Worm (Caenorhabditis elegans) whole organism, young adult: ENCODE measurements around the gene R08C7.11.
A peak's percentile ranks its signal among the peaks of the same experiment; 100 is the strongest.

Experiments used
- B0019.2 ChIP-seq: fragments of 200-800 bp; sonication (Bioruptor generic); conservative IDR thresholded peaks from 2 replicates; pipeline ENCODE4 v1.3.6; 2022; ENCODE audit warnings: missing genetic modification reagents, missing genetic modification characterization, missing compliant biosample characterization
- B0336.3 ChIP-seq: fragments of 200-800 bp; sonication (Bioruptor generic); IDR thresholded peaks from 2 replicates; pipeline ENCODE4 v1.3.6; 2022; ENCODE audit warnings: missing genetic modification characterization, missing compliant biosample characterization
- F33H1.4 ChIP-seq: fragments of 200-800 bp; sonication (Bioruptor generic); IDR thresholded peaks from 2 replicates; pipeline ENCODE4 v1.3.6; 2022; ENCODE audit warnings: missing genetic modification reagents, missing genetic modification characterization, missing compliant biosample characterization
- F39B2.1 ChIP-seq: fragments of 200-800 bp; sonication (Bioruptor generic); IDR thresholded peaks from 2 replicates; pipeline ENCODE4 v1.3.6; 2022; ENCODE audit warnings: missing genetic modification reagents, missing genetic modification characterization, missing compliant biosample characterization
- F57C9.4 ChIP-seq: sonication (generic microtip); optimal IDR thresholded peaks from 2 replicates; lab custom pipeline; 2017; ENCODE audit warnings: mild to moderate bottlenecking, missing genetic modification characterization, missing compliant biosample characterization
- K11D2.4 ChIP-seq: fragments of 200-800 bp; sonication (Bioruptor generic); IDR thresholded peaks from 2 replicates; pipeline ENCODE4 v1.3.6; 2022; ENCODE audit warnings: missing genetic modification reagents, missing genetic modification characterization, missing compliant biosample characterization
- K12H6.12 ChIP-seq: fragments of 200-800 bp; sonication (Bioruptor generic); optimal IDR thresholded peaks from 2 replicates; lab custom pipeline; 2018; ENCODE audit warnings: mild to moderate bottlenecking, missing genetic modification characterization, missing compliant biosample characterization
- Y53G8AR.9 ChIP-seq: fragments of 200-800 bp; sonication (Bioruptor generic); conservative IDR thresholded peaks from 2 replicates; pipeline ENCODE4 v1.3.6; 2022; ENCODE audit warnings: missing genetic modification reagents, missing genetic modification characterization, missing compliant biosample characterization
- Y67H2A.10 ChIP-seq: fragments of 200-800 bp; sonication (Bioruptor generic); conservative IDR thresholded peaks from 2 replicates; pipeline ENCODE4 v1.3.6; 2022; ENCODE audit warnings: missing genetic modification reagents, missing genetic modification characterization, missing compliant biosample characterization
- Y79H2A.3 ChIP-seq: fragments of 200-800 bp; sonication (Bioruptor generic); conservative IDR thresholded peaks from 2 replicates; pipeline ENCODE4 v1.3.6; 2022; ENCODE audit warnings: missing genetic modification reagents, missing genetic modification characterization, missing compliant biosample characterization
- ZK185.1 ChIP-seq: sonication (generic microtip); optimal IDR thresholded peaks from 2 replicates; lab custom pipeline; 2016; ENCODE audit warnings: mild to moderate bottlenecking, missing genetic modification characterization, missing compliant biosample characterization; ENCODE audit not compliant: poor library complexity, severe bottlenecking
- ccch-3 ChIP-seq: fragments of 200-800 bp; sonication (Bioruptor generic); optimal IDR thresholded peaks from 2 replicates; lab custom pipeline; 2018; ENCODE audit warnings: mild to moderate bottlenecking, missing genetic modification characterization, missing compliant biosample characterization
- cebp-1 ChIP-seq, 2 experiments: fragments of 200-800 bp in 1 of 2; sonication (Bioruptor generic) in 1 of 2; sonication (generic microtip) in 1 of 2; IDR thresholded peaks in 1 of 2; optimal IDR thresholded peaks in 1 of 2; 2 replicates each; pipeline versions ENCODE4 v1.3.6 to Lab custom; 2017 to 2022; ENCODE audit warnings: missing compliant biosample characterization in 2 of 2, missing genetic modification characterization in 2 of 2, mild to moderate bottlenecking in 1 of 2, missing genetic modification reagents in 1 of 2, moderate library complexity in 1 of 2
- ceh-27 ChIP-seq: fragments of 200-800 bp; sonication (Bioruptor generic); optimal IDR thresholded peaks from 2 replicates; lab custom pipeline; 2018; ENCODE audit warnings: mild to moderate bottlenecking, missing genetic modification characterization, moderate library complexity, missing compliant biosample characterization
- ceh-79 ChIP-seq: sonication (generic microtip); optimal IDR thresholded peaks from 2 replicates; lab custom pipeline; 2017; ENCODE audit warnings: mild to moderate bottlenecking, missing genetic modification characterization, missing compliant biosample characterization
- ceh-91 ChIP-seq: fragments of 200-800 bp; sonication (Bioruptor generic); IDR thresholded peaks from 2 replicates; pipeline ENCODE4 v1.3.6; 2022; ENCODE audit warnings: missing genetic modification reagents, missing genetic modification characterization, missing compliant biosample characterization
- chd-7 ChIP-seq: sonication (generic microtip); optimal IDR thresholded peaks from 2 replicates; lab custom pipeline; 2016; ENCODE audit warnings: mild to moderate bottlenecking, missing genetic modification characterization, moderate library complexity, missing compliant biosample characterization
- efl-1 ChIP-seq: fragments of 150-350 bp; optimal IDR thresholded peaks from 2 replicates; lab custom pipeline; 2014; ENCODE audit warnings: missing biosample characterization, missing genetic modification reagents, missing genetic modification characterization
- egl-44 ChIP-seq: fragments of 200-800 bp; sonication (Bioruptor generic); IDR thresholded peaks from 2 replicates; pipeline ENCODE4 v1.3.6; 2022; ENCODE audit warnings: missing genetic modification reagents, missing genetic modification characterization, missing compliant biosample characterization
- ets-4 ChIP-seq: fragments of 200-800 bp; sonication (Bioruptor generic); optimal IDR thresholded peaks from 2 replicates; lab custom pipeline; 2018; ENCODE audit warnings: mild to moderate bottlenecking, missing genetic modification characterization, missing compliant biosample characterization
- hlh-12 ChIP-seq: sonication (generic microtip); optimal IDR thresholded peaks from 2 replicates; lab custom pipeline; 2016; ENCODE audit warnings: missing genetic modification characterization, missing compliant biosample characterization
- hmg-1.2 ChIP-seq: fragments of 200-800 bp; sonication (Bioruptor generic); IDR thresholded peaks from 2 replicates; pipeline ENCODE4 v1.3.6; 2022; ENCODE audit warnings: missing genetic modification reagents, missing genetic modification characterization, missing compliant biosample characterization
- hrde-1 ChIP-seq: sonication (generic microtip); optimal IDR thresholded peaks from 2 replicates; lab custom pipeline; 2016; ENCODE audit warnings: missing genetic modification characterization, mild to moderate bottlenecking, missing compliant biosample characterization, moderate library complexity, missing genotype, missing genetic modification reagents, borderline replicate concordance
- hsf-1 ChIP-seq: fragments of 200-800 bp; sonication (Bioruptor generic); IDR thresholded peaks from 2 replicates; pipeline ENCODE4 v1.3.6; 2022; ENCODE audit warnings: missing genetic modification reagents, missing genetic modification characterization, missing compliant biosample characterization
- let-607 ChIP-seq, 2 experiments: fragments of 200-800 bp in 1 of 2; sonication (Bioruptor generic) in 1 of 2; sonication (generic microtip) in 1 of 2; optimal IDR thresholded peaks; 2 replicates each; lab custom pipeline; 2016 to 2018; ENCODE audit warnings: mild to moderate bottlenecking in 2 of 2, missing compliant biosample characterization in 2 of 2, missing genetic modification characterization in 2 of 2, moderate library complexity in 2 of 2, missing genotype in 1 of 2
- lin-35 ChIP-seq, 3 experiments: fragments of 150-350 bp in 2 of 3; sonication (generic microtip) in 1 of 3; optimal IDR thresholded peaks; 2 replicates each; lab custom pipeline; 2014 to 2018; ENCODE audit warnings: missing biosample characterization in 3 of 3, missing genetic modification characterization in 3 of 3, missing genetic modification reagents in 3 of 3
- lin-54 ChIP-seq: fragments of 200-800 bp; sonication (Bioruptor generic); optimal IDR thresholded peaks from 2 replicates; lab custom pipeline; 2018; ENCODE audit warnings: mild to moderate bottlenecking, missing genetic modification characterization, missing compliant biosample characterization
- lir-1 ChIP-seq: fragments of 200-800 bp; sonication (Bioruptor generic); conservative IDR thresholded peaks from 2 replicates; pipeline ENCODE4 v1.3.6; 2022; ENCODE audit warnings: missing genetic modification reagents, missing genetic modification characterization, missing compliant biosample characterization
- lsl-1 ChIP-seq: fragments of 200-800 bp; sonication (Bioruptor generic); optimal IDR thresholded peaks from 2 replicates; lab custom pipeline; 2018; ENCODE audit warnings: mild to moderate bottlenecking, missing genetic modification characterization, moderate library complexity, missing compliant biosample characterization
- mxl-1 ChIP-seq: sonication (generic microtip); optimal IDR thresholded peaks from 2 replicates; lab custom pipeline; 2016; ENCODE audit warnings: missing genetic modification characterization, missing compliant biosample characterization
- nhr-27 ChIP-seq: fragments of 200-800 bp; sonication (Bioruptor generic); optimal IDR thresholded peaks from 2 replicates; lab custom pipeline; 2018; ENCODE audit warnings: mild to moderate bottlenecking, missing genetic modification characterization, moderate library complexity, missing compliant biosample characterization
- nhr-80 ChIP-seq: sonication (generic microtip); optimal IDR thresholded peaks from 2 replicates; lab custom pipeline; 2016; ENCODE audit warnings: missing genetic modification characterization, missing compliant biosample characterization
- pha-4 ChIP-seq: fragments of 150-350 bp; sonication (generic microtip); optimal IDR thresholded peaks from 2 replicates; lab custom pipeline; 2014; ENCODE audit warnings: missing biosample characterization, missing genetic modification reagents, missing genetic modification characterization
- snpc-1.3 ChIP-seq: sonication (generic microtip); optimal IDR thresholded peaks from 2 replicates; lab custom pipeline; 2017; ENCODE audit warnings: missing genetic modification characterization, mild to moderate bottlenecking, missing compliant biosample characterization, antibody characterized with exemption, moderate library complexity, missing genotype, missing genetic modification reagents; ENCODE audit not compliant: insufficient read depth
- snpc-4 ChIP-seq, 5 experiments: fragments of 150-350 bp in 1 of 5; sonication (generic microtip) in 4 of 5; optimal IDR thresholded peaks; 2 replicates each; lab custom pipeline; 2014 to 2018; ENCODE audit warnings: missing genetic modification characterization in 5 of 5, missing biosample characterization in 3 of 5, antibody characterized with exemption in 2 of 5, mild to moderate bottlenecking in 2 of 5, missing compliant biosample characterization in 2 of 5, missing genotype in 2 of 5, moderate library complexity in 2 of 5, missing genetic modification reagents in 1 of 5
- somi-1 ChIP-seq: fragments of 200-800 bp; sonication (Bioruptor generic); optimal IDR thresholded peaks from 2 replicates; lab custom pipeline; 2018; ENCODE audit warnings: mild to moderate bottlenecking, missing genetic modification characterization, missing compliant biosample characterization
- tbp1 ChIP-seq: fragments of 200-800 bp; sonication (Bioruptor generic); optimal IDR thresholded peaks from 2 replicates; lab custom pipeline; 2018; ENCODE audit warnings: mild to moderate bottlenecking, missing genetic modification characterization, missing compliant biosample characterization
- tbx-9 ChIP-seq: sonication (generic microtip); optimal IDR thresholded peaks from 2 replicates; lab custom pipeline; 2016; ENCODE audit warnings: borderline replicate concordance, missing genetic modification characterization, inconsistent platforms, missing compliant biosample characterization
- tlf-1 ChIP-seq: fragments of 200-800 bp; sonication (Bioruptor generic); optimal IDR thresholded peaks from 2 replicates; lab custom pipeline; 2018; ENCODE audit warnings: mild to moderate bottlenecking, missing genetic modification characterization, missing compliant biosample characterization
- unc-62 ChIP-seq: fragments of 150-350 bp; optimal IDR thresholded peaks from 2 replicates; lab custom pipeline; 2014; ENCODE audit warnings: missing biosample characterization, missing genetic modification reagents, missing genetic modification characterization
- ztf-18 ChIP-seq: sonication (generic microtip); optimal IDR thresholded peaks from 2 replicates; lab custom pipeline; 2016; ENCODE audit warnings: missing genotype, mild to moderate bottlenecking, missing genetic modification characterization, missing compliant biosample characterization
- ztf-22 ChIP-seq: fragments of 200-800 bp; sonication (Bioruptor generic); optimal IDR thresholded peaks from 2 replicates; lab custom pipeline; 2018; ENCODE audit warnings: mild to moderate bottlenecking, missing genetic modification characterization, moderate library complexity, missing compliant biosample characterization
- ztf-25 ChIP-seq: fragments of 200-800 bp; sonication (Bioruptor generic); IDR thresholded peaks from 2 replicates; pipeline ENCODE4 v1.3.6; 2022; ENCODE audit warnings: missing genetic modification reagents, missing genetic modification characterization, missing compliant biosample characterization
- ztf-26 ChIP-seq: sonication (generic microtip); optimal IDR thresholded peaks from 2 replicates; lab custom pipeline; 2017; ENCODE audit warnings: missing genetic modification characterization, missing compliant biosample characterization
- ztf-28 ChIP-seq: fragments of 200-800 bp; sonication (Bioruptor generic); IDR thresholded peaks from 2 replicates; pipeline ENCODE4 v1.3.6; 2022; ENCODE audit warnings: missing genetic modification reagents, missing genetic modification characterization, missing compliant biosample characterization

The R08C7.11 gene

DNA sequence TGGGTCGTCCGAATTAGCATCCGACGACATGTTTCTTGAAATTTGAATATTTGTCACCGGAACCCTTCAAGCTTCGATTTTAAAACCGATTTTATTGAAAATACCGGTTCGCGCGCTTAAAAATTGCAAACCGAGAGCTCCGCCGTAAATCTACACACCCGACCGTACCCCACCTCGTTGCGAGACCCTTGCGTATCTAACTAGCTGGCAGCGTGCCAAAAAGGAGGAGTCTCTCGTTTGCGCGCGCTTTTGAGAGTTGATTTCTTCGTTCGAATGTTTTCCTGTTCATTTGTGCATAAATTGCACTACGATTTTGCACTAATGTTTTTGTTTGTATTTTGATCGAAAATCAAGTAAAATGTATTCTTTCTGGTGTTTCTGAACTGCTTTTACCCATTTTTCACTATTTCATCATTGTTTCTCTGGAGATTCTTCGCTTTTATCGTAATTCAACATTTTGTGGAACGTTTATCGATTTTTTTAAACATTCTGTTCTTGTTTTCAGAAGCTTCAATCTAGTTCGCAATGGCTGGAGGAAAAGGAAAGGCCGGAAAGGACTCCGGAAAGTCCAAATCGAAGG is 8.9 kb downstream of the R08C7.11 start, which contains the start of the genes wapl-1 and htz-1 (continued):
- TF ChIP-seq cebp-1 (GFP tag; IDR thresholded peaks at IDR 0.05; lab: Robert Waterston, UW) = peak; percentile 50; the same call in 1 of the 2 replicates
- peak; percentile 87 for TF ChIP-seq cebp-1 (tag; optimal IDR thresholded peaks at IDR 0.05; lab: Kevin White, UChicago)
- 0 out of 2 replicates have a peak, but pooled peaks have one; percentile 66 for TF ChIP-seq Y67H2A.10 (GFP tag; lab: Robert Waterston, UW)
- peak; percentile 88 for TF ChIP-seq Y53G8AR.9 (GFP tag; lab: Robert Waterston, UW)
- TF ChIP-seq let-607 (tag; optimal IDR thresholded peaks at IDR 0.05; lab: Kevin White, UChicago) = peak; percentile 36 to 56
- no peak for TF ChIP-seq mxl-1 (tag; lab: Kevin White, UChicago)
- no peak for TF ChIP-seq ccch-3
- TF ChIP-seq pha-4 (tag; lab: Kevin White, UChicago) = peak; percentile 88
- TF ChIP-seq ZK185.1 (tag; lab: Kevin White, UChicago) = peak; percentile 88
- TF ChIP-seq ztf-25 (GFP tag; lab: Robert Waterston, UW) = peak; percentile 66; the same call in 1 of the 2 replicates
- peak; percentile 54 to 94 (median 76) for TF ChIP-seq lin-35 (GFP tag; optimal IDR thresholded peaks at IDR 0.05; lab: Kevin White, UChicago)
- TF ChIP-seq hrde-1 (tag; lab: Kevin White, UChicago) = no peak
- TF ChIP-seq somi-1 (GFP tag; lab: Kevin White, UChicago) = peak; percentile 54
- peak; percentile 85 for TF ChIP-seq K12H6.12
- no peak for TF ChIP-seq ztf-22 (GFP tag; lab: Kevin White, UChicago)
- peak; percentile 94 for TF ChIP-seq ceh-27 (GFP tag; lab: Kevin White, UChicago)
- peak; percentile 25 for TF ChIP-seq F57C9.4 (tag; lab: Kevin White, UChicago)
- TF ChIP-seq snpc-4 (GFP tag; optimal IDR thresholded peaks at IDR 0.05; lab: Kevin White, UChicago) = peak; percentile 23
- peak; percentile 73 to 85 (median 83) for TF ChIP-seq snpc-4 (tag; optimal IDR thresholded peaks at IDR 0.05; lab: Kevin White, UChicago)
- no peak for TF ChIP-seq hlh-12 (tag; lab: Kevin White, UChicago)
- TF ChIP-seq K11D2.4 (GFP tag; lab: Robert Waterston, UW) = peak; percentile 88
- TF ChIP-seq ceh-79 (tag; lab: Kevin White, UChicago) = no peak
- TF ChIP-seq ceh-91 = peak; percentile 93
- peak; percentile 76 for TF ChIP-seq tbp1 (GFP tag; lab: Kevin White, UChicago)
- no peak for TF ChIP-seq tbx-9
- TF ChIP-seq egl-44 (GFP tag; lab: Robert Waterston, UW) = no peak
- peak; percentile 79 for TF ChIP-seq snpc-1.3 (tag; lab: Kevin White, UChicago)
- no peak for TF ChIP-seq nhr-27
- no peak for TF ChIP-seq ets-4 (GFP tag; lab: Kevin White, UChicago)
- TF ChIP-seq lir-1 (GFP tag; lab: Robert Waterston, UW) = peak; percentile 90
- TF ChIP-seq hmg-1.2 (GFP tag; lab: Robert Waterston, UW) = peak; percentile 81
- TF ChIP-seq chd-7 (tag; lab: Kevin White, UChicago) = peak; percentile 62
- TF ChIP-seq F39B2.1 (GFP tag; lab: Robert Waterston, UW) = peak; percentile 81; the same call in 1 of the 2 replicates
- peak; percentile 96 for TF ChIP-seq lsl-1 (GFP tag; lab: Kevin White, UChicago)
- 0 out of 2 replicates have a peak, but pooled peaks have one; percentile 66 for TF ChIP-seq ztf-28 (GFP tag; lab: Robert Waterston, UW)
- peak; percentile 99 for TF ChIP-seq F33H1.4
- peak; percentile 88 for TF ChIP-seq B0336.3 (GFP tag; lab: Robert Waterston, UW)
- TF ChIP-seq tlf-1 (GFP tag; lab: Kevin White, UChicago) = peak; percentile 96
- TF ChIP-seq ztf-18 (tag; lab: Kevin White, UChicago) = peak; percentile 79
- TF ChIP-seq lin-54 (GFP tag; lab: Kevin White, UChicago) = peak; percentile 95
- peak; percentile 85 for TF ChIP-seq hsf-1
- peak; percentile 92 for TF ChIP-seq efl-1 (GFP tag; lab: Kevin White, UChicago)
- TF ChIP-seq unc-62 (GFP tag; lab: Kevin White, UChicago) = peak; percentile 21
- peak; percentile 67 for TF ChIP-seq nhr-80 (tag; lab: Kevin White, UChicago)
- TF ChIP-seq Y79H2A.3 (GFP tag; lab: Robert Waterston, UW) = peak; percentile 70; the same call in 1 of the 2 replicates
- TF ChIP-seq ztf-26 (tag; lab: Kevin White, UChicago) = peak; percentile 71
- peak; percentile 93 for TF ChIP-seq B0019.2 (GFP tag; lab: Robert Waterston, UW)
